Worm (Caenorhabditis elegans) whole organism, mixed stage, embryonic: ENCODE measurements around the gene btb-9.

Experiments
- M03D4.4 ChIP-seq: sonication (generic microtip); optimal IDR thresholded peaks from 2 replicates; lab custom pipeline; 2017; ENCODE audit warnings: mild to moderate bottlenecking, missing genetic modification characterization, missing compliant biosample characterization
- bed-3 ChIP-seq: fragments of 200-800 bp; sonication (Bioruptor generic); optimal IDR thresholded peaks from 3 replicates; lab custom pipeline; 2018; ENCODE audit warnings: mild to moderate bottlenecking, missing genetic modification characterization, moderate library complexity, missing compliant biosample characterization
- blmp-1 ChIP-seq: fragments of 150-350 bp; optimal IDR thresholded peaks from 2 replicates; lab custom pipeline; 2014; ENCODE audit warnings: missing biosample characterization, missing genetic modification characterization
- ceh-39 ChIP-seq: fragments of 150-350 bp; optimal IDR thresholded peaks from 2 replicates; lab custom pipeline; 2014; ENCODE audit warnings: missing biosample characterization, missing genetic modification characterization
- ceh-43 ChIP-seq: fragments of 200-800 bp; sonication (Bioruptor generic); optimal IDR thresholded peaks from 2 replicates; lab custom pipeline; 2018; ENCODE audit warnings: mild to moderate bottlenecking, missing genetic modification characterization, moderate library complexity, missing compliant biosample characterization
- ceh-83 ChIP-seq: fragments of 200-800 bp; sonication (Bioruptor generic); optimal IDR thresholded peaks from 2 replicates; lab custom pipeline; 2018; ENCODE audit warnings: mild to moderate bottlenecking, missing genetic modification characterization, missing compliant biosample characterization
- ces-1 ChIP-seq: fragments of 150-350 bp; optimal IDR thresholded peaks from 2 replicates; lab custom pipeline; 2014; ENCODE audit warnings: missing biosample characterization, missing genetic modification reagents, missing genetic modification characterization
- cnd-1 ChIP-seq: fragments of 200-800 bp; sonication (Bioruptor generic); optimal IDR thresholded peaks from 2 replicates; lab custom pipeline; 2018; ENCODE audit warnings: mild to moderate bottlenecking, missing genetic modification characterization, missing compliant biosample characterization
- drap-1 ChIP-seq: fragments of 200-800 bp; sonication (Bioruptor generic); optimal IDR thresholded peaks from 3 replicates; lab custom pipeline; 2018; ENCODE audit warnings: mild to moderate bottlenecking, missing genetic modification characterization, missing compliant biosample characterization
- elt-1 ChIP-seq: sonication (generic microtip); optimal IDR thresholded peaks from 2 replicates; lab custom pipeline; 2017; ENCODE audit warnings: missing genetic modification characterization, mild to moderate bottlenecking, missing compliant biosample characterization, antibody characterized with exemption, moderate library complexity, borderline replicate concordance; ENCODE audit not compliant: insufficient read depth
- elt-3 ChIP-seq: fragments of 150-350 bp; optimal IDR thresholded peaks from 2 replicates; lab custom pipeline; 2014; ENCODE audit warnings: missing biosample characterization, missing genetic modification characterization
- hlh-1 ChIP-seq: fragments of 150-350 bp; optimal IDR thresholded peaks from 2 replicates; lab custom pipeline; 2014; ENCODE audit warnings: missing biosample characterization, missing genetic modification reagents, missing genetic modification characterization
- lin-13 ChIP-seq: fragments of 150-350 bp; optimal IDR thresholded peaks from 2 replicates; lab custom pipeline; 2014; ENCODE audit warnings: missing biosample characterization, missing genetic modification characterization
- lin-32 ChIP-seq: fragments of 200-800 bp; sonication (Bioruptor generic); optimal IDR thresholded peaks from 2 replicates; lab custom pipeline; 2018; ENCODE audit warnings: mild to moderate bottlenecking, missing genetic modification characterization, missing compliant biosample characterization
- lsy-2 ChIP-seq: fragments of 150-350 bp; optimal IDR thresholded peaks from 2 replicates; lab custom pipeline; 2014; ENCODE audit warnings: missing biosample characterization, missing genetic modification characterization
- mab-5 ChIP-seq: fragments of 150-350 bp; optimal IDR thresholded peaks from 2 replicates; lab custom pipeline; 2014; ENCODE audit warnings: missing biosample characterization, missing genetic modification characterization
- mep-1 ChIP-seq: fragments of 150-350 bp; optimal IDR thresholded peaks from 2 replicates; lab custom pipeline; 2017; ENCODE audit warnings: missing biosample characterization, missing genetic modification reagents, missing genetic modification characterization, inconsistent platforms
- mls-2 ChIP-seq: sonication (generic microtip); optimal IDR thresholded peaks from 2 replicates; lab custom pipeline; 2016; ENCODE audit warnings: mild to moderate bottlenecking, missing genetic modification characterization, moderate library complexity, missing compliant biosample characterization
- nhr-2 ChIP-seq: fragments of 150-350 bp; optimal IDR thresholded peaks from 2 replicates; lab custom pipeline; 2014; ENCODE audit warnings: missing biosample characterization, missing genetic modification characterization
- nhr-237 ChIP-seq: fragments of 150-350 bp; optimal IDR thresholded peaks from 2 replicates; lab custom pipeline; 2014; ENCODE audit warnings: missing biosample characterization, missing genetic modification characterization
- nhr-76 ChIP-seq: sonication (generic microtip); optimal IDR thresholded peaks from 2 replicates; lab custom pipeline; 2017; ENCODE audit warnings: missing biosample characterization, missing genetic modification characterization
- sem-2 ChIP-seq: fragments of 200-800 bp; sonication (Bioruptor generic); optimal IDR thresholded peaks from 2 replicates; lab custom pipeline; 2018; ENCODE audit warnings: mild to moderate bottlenecking, missing genetic modification characterization, missing compliant biosample characterization
- snpc-4 ChIP-seq: fragments of 150-350 bp; optimal IDR thresholded peaks from 2 replicates; lab custom pipeline; 2014; ENCODE audit warnings: missing biosample characterization, missing genetic modification characterization
- sptf-1 ChIP-seq: sonication (generic microtip); optimal IDR thresholded peaks from 2 replicates; lab custom pipeline; 2017; ENCODE audit warnings: mild to moderate bottlenecking, missing genetic modification characterization, moderate library complexity, missing compliant biosample characterization
- tbx-8 ChIP-seq: fragments of 200-800 bp; sonication (Bioruptor generic); optimal IDR thresholded peaks from 2 replicates; lab custom pipeline; 2018; ENCODE audit warnings: mild to moderate bottlenecking, missing genetic modification characterization, moderate library complexity, missing compliant biosample characterization
- unc-120 ChIP-seq: sonication (generic microtip); optimal IDR thresholded peaks from 2 replicates; lab custom pipeline; 2017; ENCODE audit warnings: missing genetic modification characterization, missing compliant biosample characterization; ENCODE audit not compliant: poor library complexity, severe bottlenecking
- unc-39 ChIP-seq: fragments of 150-350 bp; optimal IDR thresholded peaks from 2 replicates; lab custom pipeline; 2014; ENCODE audit warnings: missing biosample characterization, missing genetic modification characterization
- unc-62 ChIP-seq: fragments of 150-350 bp; optimal IDR thresholded peaks from 2 replicates; lab custom pipeline; 2014; ENCODE audit warnings: missing biosample characterization, missing genetic modification reagents, missing genetic modification characterization
- zip-8 ChIP-seq: fragments of 150-350 bp; optimal IDR thresholded peaks from 2 replicates; lab custom pipeline; 2014; ENCODE audit warnings: missing biosample characterization, missing genetic modification characterization
- ztf-11 ChIP-seq: fragments of 150-350 bp; optimal IDR thresholded peaks from 2 replicates; lab custom pipeline; 2014; ENCODE audit warnings: missing biosample characterization, missing genetic modification characterization

btb-9 gene

ce11 chrII:1706385-1706784 lies 21.9 kb upstream of the btb-9 start, which contains the start of gene sdz-18:
sdz-18 (minus strand) TSS chrII:1706485.
- TF ChIP-seq unc-120 (tag; lab: Kevin White, UChicago), result no peak
- no peak for TF ChIP-seq hlh-1 (tag; lab: Kevin White, UChicago)

- TF ChIP-seq tbx-8 (GFP tag; lab: Kevin White, UChicago), result no peak
- TF ChIP-seq nhr-76 (tag; lab: Kevin White, UChicago), result no peak
- TF ChIP-seq blmp-1 (tag; lab: Kevin White, UChicago), result no peak
- no peak for TF ChIP-seq mab-5 (tag; lab: Kevin White, UChicago)
- no peak for TF ChIP-seq ceh-43 (GFP tag; lab: Kevin White, UChicago)
- no peak for TF ChIP-seq ceh-83 (GFP tag; lab: Kevin White, UChicago)
- no peak for TF ChIP-seq lsy-2
- TF ChIP-seq mep-1 (tag; lab: Kevin White, UChicago), result no peak
- TF ChIP-seq sptf-1 (tag; lab: Kevin White, UChicago), result no peak
- no peak for TF ChIP-seq drap-1
- TF ChIP-seq lin-32 (GFP tag; lab: Kevin White, UChicago), result no peak
- no peak for TF ChIP-seq ztf-11 (tag; lab: Kevin White, UChicago)
Measured at ce11 chrII:1709959-1710358, 18.3 kb upstream of the btb-9 start, which contains the start of gene fbxa-184. fbxa-184 (plus strand) TSS chrII:1710259.

- TF ChIP-seq blmp-1 (tag; lab: Kevin White, UChicago) (no peak), tbx-8 (GFP tag; lab: Kevin White, UChicago) (no peak), zip-8 (tag; lab: Kevin White, UChicago) (no peak), M03D4.4 (no peak), ces-1 (GFP tag; lab: Kevin White, UChicago) (no peak), lin-32 (GFP tag; lab: Kevin White, UChicago) (no peak), ceh-83 (GFP tag; lab: Kevin White, UChicago) (no peak), drap-1 (no peak)
Measured at ce11 chrII:1712938-1713337, 15.4 kb upstream of the btb-9 start, which contains the start of gene btb-7. btb-7 (plus strand) TSS chrII:1713238.

ce11 chrII:1714772-1715353 lies 13.4 kb upstream of the btb-9 start, which contains the start of gene btb-6:
btb-6 (plus strand) TSS chrII:1715303.
- TF ChIP-seq ceh-39 (peak; percentile 9), nhr-237 (tag; lab: Kevin White, UChicago) (no peak), unc-39 (tag; lab: Kevin White, UChicago) (no peak), unc-62 (no peak), snpc-4 (tag; lab: Kevin White, UChicago) (no peak), sptf-1 (tag; lab: Kevin White, UChicago) (no peak), lin-32 (GFP tag; lab: Kevin White, UChicago) (no peak), mls-2 (tag; lab: Kevin White, UChicago) (no peak), unc-120 (tag; lab: Kevin White, UChicago) (no peak), hlh-1 (tag; lab: Kevin White, UChicago) (no peak), bed-3 (GFP tag; lab: Kevin White, UChicago) (no peak), ceh-43 (GFP tag; lab: Kevin White, UChicago) (no peak), ztf-11 (tag; lab: Kevin White, UChicago) (no peak), lin-13 (no peak), blmp-1 (tag; lab: Kevin White, UChicago) (no peak), drap-1 (no peak), nhr-76 (tag; lab: Kevin White, UChicago) (no peak), mep-1 (tag; lab: Kevin White, UChicago) (no peak), M03D4.4 (no peak), cnd-1 (tag; lab: Kevin White, UChicago) (peak; percentile 4), nhr-2 (tag; lab: Kevin White, UChicago) (peak; percentile 69)

- TF ChIP-seq hlh-1 (tag; lab: Kevin White, UChicago) (peak; percentile 50), ztf-11 (tag; lab: Kevin White, UChicago) (no peak), nhr-2 (tag; lab: Kevin White, UChicago) (no peak), unc-62 (no peak)
- TF ChIP-seq, all 35 proteins: peak for 1
Measured at ce11 chrII:1719153-1719552, 9.2 kb upstream of the btb-9 start, which contains the start of gene fbxb-48. fbxb-48 (minus strand) TSS chrII:1719253.

ce11 chrII:1722394-1722793 lies 5.9 kb upstream of the btb-9 start, which contains the start of the genes fbxb-5 and btb-8:
fbxb-5 (minus strand) TSS chrII:1722494.
btb-8 (plus strand) TSS chrII:1722770.
- no peak for TF ChIP-seq nhr-2 (tag; lab: Kevin White, UChicago)
- TF ChIP-seq elt-3 (tag; lab: Kevin White, UChicago), result no peak
- TF ChIP-seq nhr-76 (tag; lab: Kevin White, UChicago), result no peak
- no peak for TF ChIP-seq ceh-83 (GFP tag; lab: Kevin White, UChicago)
- TF ChIP-seq blmp-1 (tag; lab: Kevin White, UChicago), result no peak
- TF ChIP-seq sem-2, result no peak
- no peak for TF ChIP-seq nhr-237 (tag; lab: Kevin White, UChicago)
- no peak for TF ChIP-seq unc-39 (tag; lab: Kevin White, UChicago)
- no peak for TF ChIP-seq lin-13
- no peak for TF ChIP-seq elt-1
- TF ChIP-seq unc-120 (tag; lab: Kevin White, UChicago), result no peak
